Worm (Caenorhabditis elegans) whole organism, L2 larva: ENCODE results near the gene mvk-1.

Experiments
- C34F6.9 ChIP-seq: fragments of 150-350 bp; optimal IDR thresholded peaks from 2 replicates; lab custom pipeline; 2014; ENCODE audit warnings: missing biosample characterization, missing genetic modification characterization
- F13H6.1 ChIP-seq: sonication (generic microtip); optimal IDR thresholded peaks from 2 replicates; lab custom pipeline; 2016; ENCODE audit warnings: missing genetic modification characterization, missing compliant biosample characterization
- Y55F3AM.14 ChIP-seq: fragments of 200-800 bp; sonication (Bioruptor generic); optimal IDR thresholded peaks from 2 replicates; lab custom pipeline; 2018; ENCODE audit warnings: mild to moderate bottlenecking, missing genetic modification characterization, missing compliant biosample characterization
- ZK546.5 ChIP-seq: sonication (generic microtip); optimal IDR thresholded peaks from 2 replicates; lab custom pipeline; 2017; ENCODE audit warnings: missing biosample characterization, missing genetic modification characterization
- alr-1 ChIP-seq: fragments of 150-350 bp; optimal IDR thresholded peaks from 2 replicates; lab custom pipeline; 2014; ENCODE audit warnings: missing biosample characterization, missing genetic modification characterization
- ama-1 ChIP-seq: fragments of 150-350 bp; optimal IDR thresholded peaks from 2 replicates; lab custom pipeline; 2018; ENCODE audit warnings: inconsistent platforms
- blmp-1 ChIP-seq: sonication (generic microtip); optimal IDR thresholded peaks from 2 replicates; lab custom pipeline; 2017; ENCODE audit warnings: missing genetic modification characterization, mild to moderate bottlenecking, missing compliant biosample characterization, antibody characterized with exemption, moderate library complexity; ENCODE audit not compliant: insufficient read depth
- ceh-16 ChIP-seq: fragments of 150-350 bp; optimal IDR thresholded peaks from 2 replicates; lab custom pipeline; 2014; ENCODE audit warnings: missing biosample characterization, missing genetic modification characterization
- ceh-82 ChIP-seq: fragments of 150-350 bp; optimal IDR thresholded peaks from 2 replicates; lab custom pipeline; 2014; ENCODE audit warnings: missing biosample characterization, missing genetic modification characterization
- crh-2 ChIP-seq: sonication (generic microtip); optimal IDR thresholded peaks from 2 replicates; lab custom pipeline; 2017; ENCODE audit warnings: missing biosample characterization, missing genetic modification characterization
- dmd-4 ChIP-seq: sonication (generic microtip); optimal IDR thresholded peaks from 2 replicates; lab custom pipeline; 2017; ENCODE audit warnings: missing biosample characterization, missing genetic modification characterization
- egl-27 ChIP-seq: sonication (generic microtip); optimal IDR thresholded peaks from 3 replicates; lab custom pipeline; 2017; ENCODE audit warnings: missing biosample characterization, missing genetic modification reagents, missing genetic modification characterization
- elt-1 ChIP-seq: fragments of 150-350 bp; optimal IDR thresholded peaks from 2 replicates; lab custom pipeline; 2014; ENCODE audit warnings: missing biosample characterization, missing genetic modification characterization
- elt-3 ChIP-seq: sonication (generic microtip); optimal IDR thresholded peaks from 2 replicates; lab custom pipeline; 2017; ENCODE audit warnings: missing biosample characterization, missing genetic modification characterization
- fos-1 ChIP-seq: fragments of 150-350 bp; optimal IDR thresholded peaks from 2 replicates; lab custom pipeline; 2014; ENCODE audit warnings: missing biosample characterization, missing genetic modification characterization
- gmeb-1 ChIP-seq: fragments of 150-350 bp; optimal IDR thresholded peaks from 2 replicates; lab custom pipeline; 2014; ENCODE audit warnings: missing biosample characterization, missing genetic modification characterization
- lin-11 ChIP-seq: fragments of 150-350 bp; sonication (generic microtip); optimal IDR thresholded peaks from 2 replicates; lab custom pipeline; 2014; ENCODE audit warnings: missing biosample characterization, missing genetic modification characterization, inconsistent platforms, mixed read lengths
- lin-13 ChIP-seq: fragments of 150-350 bp; optimal IDR thresholded peaks from 2 replicates; lab custom pipeline; 2014; ENCODE audit warnings: missing biosample characterization, missing genetic modification reagents, missing genetic modification characterization
- lsy-2 ChIP-seq, 2 experiments: fragments of 150-350 bp in 1 of 2; sonication (generic microtip) in 1 of 2; optimal IDR thresholded peaks; 2 replicates each; lab custom pipeline; 2014 to 2017; ENCODE audit warnings: missing biosample characterization in 2 of 2, missing genetic modification characterization in 2 of 2
- mab-5 ChIP-seq: fragments of 150-350 bp; optimal IDR thresholded peaks from 2 replicates; lab custom pipeline; 2014; ENCODE audit warnings: missing biosample characterization, missing genetic modification characterization
- mbf-1 ChIP-seq: sonication (generic microtip); optimal IDR thresholded peaks from 2 replicates; lab custom pipeline; 2017; ENCODE audit warnings: missing biosample characterization, missing genetic modification characterization
- mdl-1 ChIP-seq, 2 experiments: fragments of 150-350 bp in 1 of 2; sonication (generic microtip) in 1 of 2; optimal IDR thresholded peaks; 2 replicates each; lab custom pipeline; 2017; ENCODE audit warnings: missing biosample characterization in 2 of 2, missing genetic modification characterization in 2 of 2
- nhr-10 ChIP-seq: sonication (generic microtip); optimal IDR thresholded peaks from 2 replicates; lab custom pipeline; 2017; ENCODE audit warnings: missing biosample characterization, missing genetic modification characterization
- nhr-12 ChIP-seq: fragments of 150-350 bp; optimal IDR thresholded peaks from 2 replicates; lab custom pipeline; 2014; ENCODE audit warnings: missing biosample characterization, missing genetic modification characterization
- nhr-129 ChIP-seq: fragments of 150-350 bp; optimal IDR thresholded peaks from 2 replicates; lab custom pipeline; 2014; ENCODE audit warnings: missing biosample characterization, missing genetic modification characterization
- nhr-21 ChIP-seq: fragments of 150-350 bp; optimal IDR thresholded peaks from 2 replicates; lab custom pipeline; 2014; ENCODE audit warnings: missing biosample characterization, missing genetic modification characterization
- nhr-23 ChIP-seq: fragments of 150-350 bp; optimal IDR thresholded peaks from 2 replicates; lab custom pipeline; 2014; ENCODE audit warnings: missing biosample characterization, missing genetic modification reagents, missing genetic modification characterization
- nhr-237 ChIP-seq: fragments of 150-350 bp; optimal IDR thresholded peaks from 2 replicates; lab custom pipeline; 2014; ENCODE audit warnings: missing biosample characterization, missing genetic modification characterization
- nhr-25 ChIP-seq: fragments of 150-350 bp; sonication (generic microtip); optimal IDR thresholded peaks from 3 replicates; lab custom pipeline; 2014; ENCODE audit warnings: missing biosample characterization, missing genetic modification characterization
- nhr-6 ChIP-seq: fragments of 150-350 bp; optimal IDR thresholded peaks from 2 replicates; lab custom pipeline; 2014; ENCODE audit warnings: missing biosample characterization, missing genetic modification characterization
- nhr-77 ChIP-seq: fragments of 150-350 bp; optimal IDR thresholded peaks from 2 replicates; lab custom pipeline; 2014; ENCODE audit warnings: missing biosample characterization, missing genetic modification characterization
- sma-9 ChIP-seq, 2 experiments: fragments of 150-350 bp in 1 of 2; sonication (generic microtip) in 1 of 2; optimal IDR thresholded peaks; 2 replicates each; lab custom pipeline; 2014 to 2016; ENCODE audit warnings: missing genetic modification characterization in 2 of 2, mild to moderate bottlenecking in 1 of 2, missing biosample characterization in 1 of 2, missing compliant biosample characterization in 1 of 2, missing genetic modification reagents in 1 of 2, moderate library complexity in 1 of 2
- snpc-4 ChIP-seq: fragments of 150-350 bp; optimal IDR thresholded peaks from 2 replicates; lab custom pipeline; 2014; ENCODE audit warnings: missing biosample characterization, missing genetic modification characterization
- unc-39 ChIP-seq: fragments of 150-350 bp; optimal IDR thresholded peaks from 2 replicates; lab custom pipeline; 2014; ENCODE audit warnings: missing biosample characterization, missing genetic modification characterization
- unc-62 ChIP-seq: fragments of 150-350 bp; optimal IDR thresholded peaks from 2 replicates; lab custom pipeline; 2014; ENCODE audit warnings: missing biosample characterization, missing genetic modification reagents, missing genetic modification characterization
- zag-1 ChIP-seq: fragments of 150-350 bp; optimal IDR thresholded peaks from 2 replicates; lab custom pipeline; 2014; ENCODE audit warnings: missing biosample characterization, missing genetic modification characterization
- ztf-1 ChIP-seq: fragments of 200-800 bp; sonication (Bioruptor generic); conservative IDR thresholded peaks from 2 replicates; pipeline ENCODE4 v1.3.6; 2022; ENCODE audit warnings: missing genetic modification characterization, missing compliant biosample characterization
- ztf-11 ChIP-seq: sonication (generic microtip); optimal IDR thresholded peaks from 2 replicates; lab custom pipeline; 2017; ENCODE audit warnings: missing biosample characterization, missing genetic modification characterization
- ztf-4 ChIP-seq: fragments of 150-350 bp; optimal IDR thresholded peaks from 2 replicates; lab custom pipeline; 2014; ENCODE audit warnings: missing biosample characterization, missing genetic modification characterization

mvk-1 gene

DNA sequence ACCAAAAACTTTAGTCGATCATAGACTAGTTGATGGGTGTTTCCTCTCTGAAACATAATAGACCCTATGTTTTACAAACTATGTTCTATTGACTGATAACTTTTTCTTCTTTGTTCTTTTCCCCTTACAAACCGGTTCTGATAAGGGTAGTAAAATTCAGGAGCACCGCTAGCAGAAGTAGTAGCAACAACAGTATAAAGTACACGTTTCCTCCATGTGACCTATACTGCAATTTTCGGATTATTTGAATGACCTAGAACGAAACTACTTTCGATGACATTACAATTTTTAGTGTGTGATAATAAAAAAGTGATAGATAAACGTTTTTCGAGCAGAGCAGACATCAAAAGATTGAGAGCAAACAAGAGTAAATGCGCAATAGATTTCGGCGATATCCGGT, 44.2 kb upstream of the mvk-1 start (continued):
- TF ChIP-seq zag-1 (tag; lab: Kevin White, UChicago) (no peak), ztf-4 (tag; lab: Kevin White, UChicago) (no peak)

DNA sequence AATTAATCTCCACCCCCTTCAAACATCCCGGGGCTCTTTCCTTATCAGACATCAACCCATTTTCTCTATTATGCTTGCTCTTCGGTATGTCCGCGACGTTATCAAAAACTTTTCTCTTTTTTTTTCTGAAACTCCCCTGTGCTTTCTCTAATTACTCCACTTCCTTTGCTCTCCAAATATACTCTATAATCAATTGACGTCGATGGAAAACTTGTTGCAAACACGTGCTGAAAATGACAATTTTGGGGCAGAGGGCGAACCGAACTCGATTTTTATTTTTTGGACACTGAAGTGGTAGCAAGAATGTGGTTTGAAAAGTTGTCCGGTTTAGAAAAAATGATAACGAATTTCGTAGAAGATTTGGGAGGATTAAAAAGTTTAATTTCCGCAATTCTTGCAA, 43.0 kb upstream of the mvk-1 start:
- TF ChIP-seq ztf-11 (tag; lab: Kevin White, UChicago) (no peak), zag-1 (tag; lab: Kevin White, UChicago) (no peak), sma-9 (GFP tag; optimal IDR thresholded peaks at IDR 0.05; lab: Kevin White, UChicago) (peak; percentile 83), sma-9 (tag; optimal IDR thresholded peaks at IDR 0.05; lab: Kevin White, UChicago) (no peak), mbf-1 (tag; lab: Kevin White, UChicago) (no peak), gmeb-1 (tag; lab: Kevin White, UChicago) (peak; percentile 6), mdl-1 (tag; optimal IDR thresholded peaks at IDR 0.05; lab: Kevin White, UChicago) (peak in 1 of 2 experiments; percentile 8), crh-2 (tag; lab: Kevin White, UChicago) (peak; percentile 44), ama-1 (lab: Kevin White, UChicago) (no peak), F13H6.1 (tag; lab: Kevin White, UChicago) (peak; percentile 13), fos-1 (peak; percentile 76)

DNA sequence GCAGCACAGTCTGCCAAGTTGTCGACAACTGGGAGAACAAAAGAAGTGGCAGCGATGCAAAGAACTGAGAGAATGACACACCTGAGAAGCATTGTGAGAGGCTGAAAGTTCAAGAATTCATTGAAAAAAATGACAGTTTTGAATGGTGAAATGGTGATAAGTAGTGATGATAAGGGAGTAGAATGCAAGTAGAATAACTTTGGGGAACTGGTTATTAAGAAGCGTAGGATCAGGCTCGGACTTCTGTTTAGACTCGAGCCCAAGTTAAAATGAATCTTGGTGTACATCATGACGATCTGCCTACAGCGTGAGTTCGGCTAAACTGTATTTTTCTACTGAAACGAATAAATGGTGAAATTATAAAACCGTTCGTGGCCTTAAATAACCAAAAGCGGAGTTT, 42.5 kb upstream of the mvk-1 start, which contains the start of gene F42A10.7:
TSS of gene F42A10.7 (minus strand) at position 101 of the 400 bp plus-strand sequence.
- TF ChIP-seq ZK546.5 (tag; lab: Kevin White, UChicago) = no peak
- TF ChIP-seq nhr-237 = no peak
- TF ChIP-seq fos-1 = no peak
- no peak for TF ChIP-seq sma-9 (GFP tag; optimal IDR thresholded peaks at IDR 0.05; lab: Kevin White, UChicago)
- TF ChIP-seq sma-9 (tag; optimal IDR thresholded peaks at IDR 0.05; lab: Kevin White, UChicago) = no peak

DNA sequence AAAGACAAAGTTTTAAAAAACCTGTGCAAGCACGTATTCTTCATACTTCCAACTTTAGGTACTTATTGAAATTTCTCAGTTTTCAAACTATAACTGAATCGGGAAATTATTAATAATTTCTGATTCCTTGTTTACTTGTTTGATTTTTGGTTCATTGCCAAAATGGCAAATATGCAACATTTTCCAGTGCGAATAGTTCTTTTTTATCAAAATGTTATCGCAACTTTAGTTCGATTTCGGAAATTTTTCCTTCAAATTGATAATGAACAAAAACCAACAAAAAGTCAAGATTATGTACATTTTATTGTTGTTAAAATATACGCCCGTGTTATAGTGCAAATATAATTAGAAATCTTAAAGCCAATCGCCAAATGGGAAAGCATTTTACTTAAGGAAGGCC, 41.6 kb upstream of the mvk-1 start:
- TF ChIP-seq elt-3 (tag; lab: Kevin White, UChicago) (no peak), fos-1 (peak; percentile 45)

DNA sequence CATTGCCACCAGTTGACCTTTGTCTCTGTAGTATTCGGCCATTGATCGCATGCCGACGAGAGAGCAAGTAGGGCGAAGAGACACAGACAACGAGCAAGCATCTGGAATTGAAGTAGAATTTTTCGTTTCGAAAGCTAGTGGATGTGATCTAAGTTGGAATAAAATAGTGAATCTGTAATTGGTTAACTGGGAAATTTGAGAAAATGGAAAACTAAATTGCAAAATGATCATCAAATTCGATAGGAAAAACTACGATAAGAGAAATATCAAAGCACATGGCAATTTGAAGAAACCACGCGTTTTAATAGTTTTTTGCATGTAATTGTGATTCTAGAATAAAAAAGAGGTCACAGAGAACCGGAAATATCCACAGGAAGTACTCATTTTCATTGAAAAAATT, 40.7 kb upstream of the mvk-1 start, which contains the start of gene F42A10.6:
TSS of gene F42A10.6 (minus strand) at position 101 of the 400 bp plus-strand sequence.
- TF ChIP-seq fos-1 = peak; percentile 23
- no peak for TF ChIP-seq nhr-21
- TF ChIP-seq, all 48 proteins: peak for 1

DNA sequence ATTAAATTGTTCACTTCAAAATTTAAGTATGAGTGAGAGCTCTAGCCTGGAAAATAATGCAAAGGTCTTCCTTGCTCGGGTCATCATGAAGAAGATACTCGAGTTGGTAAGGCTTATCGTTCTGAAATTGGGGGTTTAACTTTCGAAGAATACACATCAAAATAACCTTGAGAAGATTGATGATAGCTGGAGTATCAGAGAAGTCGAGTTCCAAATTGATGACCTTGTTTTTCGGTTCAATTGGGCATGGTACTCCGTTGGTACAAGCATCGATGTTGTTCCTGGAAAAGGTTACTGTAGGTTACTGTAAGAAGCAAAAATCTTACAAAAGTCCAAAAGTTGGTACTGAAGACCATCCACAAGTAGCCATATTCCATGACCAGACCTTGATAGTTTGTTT, 40.1 kb upstream of the mvk-1 start:
- TF ChIP-seq nhr-10 (tag; lab: Kevin White, UChicago) (no peak), ZK546.5 (tag; lab: Kevin White, UChicago) (no peak), ztf-4 (tag; lab: Kevin White, UChicago) (no peak), dmd-4 (tag; lab: Kevin White, UChicago) (no peak), unc-62 (GFP tag; lab: Kevin White, UChicago) (no peak), nhr-23 (no peak), mab-5 (tag; lab: Kevin White, UChicago) (no peak), lin-11 (no peak)

DNA sequence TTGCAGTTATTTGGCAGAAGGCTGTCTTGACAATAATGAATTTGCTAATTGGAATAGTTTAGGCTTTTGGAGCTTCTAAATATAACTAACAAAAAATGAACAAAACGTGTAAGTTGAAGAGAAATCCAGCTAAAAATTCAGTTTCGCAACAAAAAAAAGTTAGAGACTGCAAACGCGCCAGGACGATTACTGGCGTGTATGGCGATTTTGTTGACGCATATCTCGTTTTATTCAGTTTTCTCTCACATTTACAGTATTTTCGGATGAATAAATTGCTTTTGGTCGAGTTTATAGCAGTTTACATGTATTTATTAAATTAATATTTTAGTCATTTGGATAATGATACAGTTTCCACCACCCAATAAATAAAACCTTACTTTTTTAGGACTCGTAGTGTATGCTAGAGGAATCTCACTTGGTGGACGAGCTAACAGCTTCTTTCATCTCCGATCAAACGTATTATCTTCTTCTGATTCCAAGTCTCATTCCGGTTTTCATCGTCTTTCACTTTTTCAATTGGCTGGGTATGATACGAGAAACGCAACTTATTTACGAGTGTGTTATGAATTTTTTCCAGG, 37.0 kb upstream of the mvk-1 start, which contains the start of the genes abcf-3 and F42A10.5:
TSS of gene abcf-3 (plus strand) at position 384 of the 578 bp plus-strand sequence.
TSS of gene F42A10.5 (minus strand) at position 458 of the 578 bp plus-strand sequence.
- TF ChIP-seq lsy-2 (tag; optimal IDR thresholded peaks at IDR 0.05; lab: Kevin White, UChicago) (peak; percentile 79 to 89), mdl-1 (tag; optimal IDR thresholded peaks at IDR 0.05; lab: Kevin White, UChicago) (no peak), nhr-21 (peak; percentile 57), blmp-1 (tag; lab: Kevin White, UChicago) (no peak), elt-1 (tag; lab: Kevin White, UChicago) (no peak), nhr-77 (tag; lab: Kevin White, UChicago) (peak; percentile 38), nhr-25 (no peak), ceh-16 (no peak), nhr-6 (tag; lab: Kevin White, UChicago) (peak; percentile 46), ceh-82 (tag; lab: Kevin White, UChicago) (no peak), ztf-1 (GFP tag; lab: Robert Waterston, UW) (no peak), snpc-4 (tag; lab: Kevin White, UChicago) (no peak), nhr-237 (no peak), nhr-12 (no peak), alr-1 (tag; lab: Kevin White, UChicago) (no peak), ama-1 (lab: Kevin White, UChicago) (no peak), ztf-4 (tag; lab: Kevin White, UChicago) (peak; percentile 17), Y55F3AM.14 (no peak), egl-27 (no peak), sma-9 (GFP tag; optimal IDR thresholded peaks at IDR 0.05; lab: Kevin White, UChicago) (peak; percentile 67), sma-9 (tag; optimal IDR thresholded peaks at IDR 0.05; lab: Kevin White, UChicago) (no peak), nhr-10 (tag; lab: Kevin White, UChicago) (no peak), lin-13 (peak; percentile 65), zag-1 (tag; lab: Kevin White, UChicago) (no peak), C34F6.9 (tag; lab: Kevin White, UChicago) (peak; percentile 90), unc-39 (tag; lab: Kevin White, UChicago) (no peak), nhr-23 (no peak), nhr-129 (peak; percentile 70)
